Fruit fly (Drosophila melanogaster) whole organism, larva: Measurements from ENCODE around the gene RpS8.

Experiments used
- noc ChIP-seq: fragments of 200-800 bp; sonication (Bioruptor generic); optimal IDR thresholded peaks from 3 replicates; lab custom pipeline; 2019; ENCODE audit warnings: missing biosample characterization, mild to moderate bottlenecking, missing genetic modification characterization, moderate library complexity

Gene RpS8

DNA sequence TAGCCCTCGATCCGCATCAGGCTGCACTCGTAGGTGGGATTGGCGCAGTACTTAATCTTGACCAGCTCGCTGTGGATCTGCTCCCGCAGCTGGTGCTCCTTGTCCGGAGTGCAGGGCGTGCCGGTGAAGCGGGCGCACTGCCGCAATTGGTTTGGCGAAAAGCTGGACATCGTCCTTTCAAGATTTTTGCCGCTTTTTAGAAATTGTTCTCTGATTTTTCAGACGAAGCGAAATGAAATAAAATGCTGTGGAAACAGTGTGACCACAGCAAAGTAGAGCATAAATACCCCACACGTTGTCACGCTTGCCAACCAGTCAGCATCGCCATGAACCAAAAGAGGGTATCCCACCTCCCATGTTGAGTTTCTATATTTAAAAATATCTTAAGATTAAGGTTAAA, 4.2 kb upstream of the RpS8 start, which contains the start of gene dgt1:
dgt1 (minus strand) TSS at position 264 of the 400 bp plus-strand sequence.
- TF ChIP-seq noc (tag; lab: Kevin White, UChicago) = no peak

DNA sequence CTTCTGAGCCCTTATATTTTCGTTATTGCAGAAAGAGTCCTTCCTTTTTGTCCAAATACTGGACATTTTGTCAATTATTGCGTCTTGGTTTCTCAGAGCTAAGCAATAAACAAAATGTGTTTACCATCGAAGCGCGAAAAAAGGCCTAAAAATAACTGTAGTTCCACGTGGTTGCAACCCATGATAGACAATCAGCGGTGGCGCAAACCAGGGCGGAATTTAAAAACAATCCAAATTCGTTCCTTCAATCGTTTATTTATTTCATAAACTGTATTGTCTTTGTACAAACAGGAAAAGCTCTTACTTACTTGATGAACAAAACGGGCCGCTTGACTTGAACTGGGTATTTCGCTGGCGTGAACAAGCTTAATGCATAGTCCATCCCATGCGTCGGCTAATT, 2.6 kb upstream of the RpS8 start, which contains the start of gene CG7824:
CG7824 (minus strand) TSS at position 131 of the 400 bp plus-strand sequence.
- no peak for TF ChIP-seq noc (tag; lab: Kevin White, UChicago)

DNA sequence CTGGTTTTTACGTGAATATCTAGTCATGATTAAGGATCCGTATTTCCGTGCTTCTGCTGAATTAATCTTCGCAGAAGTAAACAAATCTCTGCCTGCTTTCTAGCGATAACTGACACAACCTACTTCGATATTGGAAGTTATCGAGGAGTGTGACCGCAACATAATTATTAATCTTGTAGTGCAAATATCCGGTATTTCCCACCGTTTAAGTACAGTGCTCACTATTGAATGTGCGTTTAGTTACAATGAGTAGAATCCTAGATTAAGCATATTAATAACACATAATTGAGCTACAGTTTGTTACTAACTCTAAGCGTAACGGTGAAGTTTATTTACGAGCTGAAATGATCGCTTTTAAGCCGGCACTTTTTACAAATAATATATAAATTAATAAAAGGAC, 1.6 kb upstream of the RpS8 start:
- TF ChIP-seq noc (tag; lab: Kevin White, UChicago) = peak; percentile 1

DNA sequence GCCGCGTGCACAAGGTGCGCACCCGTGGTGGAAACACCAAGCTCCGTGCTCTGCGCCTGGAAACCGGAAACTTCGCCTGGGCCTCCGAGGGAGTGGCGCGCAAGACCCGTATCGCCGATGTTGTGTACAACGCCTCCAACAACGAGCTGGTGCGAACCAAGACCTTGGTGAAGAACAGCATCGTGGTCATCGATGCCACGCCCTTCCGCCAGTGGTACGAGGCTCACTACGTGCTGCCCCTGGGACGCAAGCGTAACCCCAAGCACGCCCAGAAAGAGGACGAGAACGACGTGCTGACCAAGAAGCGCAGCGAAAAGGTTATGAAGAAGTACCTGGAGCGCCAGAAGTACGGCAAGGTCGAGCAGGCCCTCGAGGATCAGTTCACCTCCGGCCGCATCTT, 1.4 kb downstream of the RpS8 start:
- no peak for TF ChIP-seq noc (tag; lab: Kevin White, UChicago)

- TF ChIP-seq noc (tag; lab: Kevin White, UChicago) = peak; percentile 35
Observed at dm6 chr3R:29866706-29867105, 5.3 kb downstream of the RpS8 start.

dm6 chr3R:29867470-29867869, 6.1 kb downstream of the RpS8 start:
- no peak for TF ChIP-seq noc (tag; lab: Kevin White, UChicago)

DNA sequence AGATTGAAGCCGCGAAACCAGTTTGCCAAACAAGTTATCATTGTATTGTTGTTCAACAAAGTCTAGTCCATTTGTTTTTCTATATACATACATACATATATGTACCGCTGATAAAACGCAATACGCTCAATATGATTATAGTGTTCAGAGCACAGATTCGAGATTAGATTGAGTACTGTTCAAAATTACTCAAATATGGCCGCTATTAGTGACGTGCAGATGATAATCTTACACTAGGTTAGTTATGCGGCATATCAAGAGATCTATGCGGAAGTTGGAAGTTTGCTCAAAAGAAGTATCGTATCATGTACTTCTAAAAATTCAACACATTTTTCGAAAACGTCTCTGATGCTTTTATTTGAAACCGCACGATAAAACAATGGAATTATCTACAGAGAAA, 6.5 kb downstream of the RpS8 start:
- no peak for TF ChIP-seq noc (tag; lab: Kevin White, UChicago)

dm6 chr3R:29868676-29869349, 7.4 kb downstream of the RpS8 start, which contains the start of gene Zip99C:
Gene Zip99C (minus strand): TSS chr3R:29868895.
- peak; percentile 26 for TF ChIP-seq noc (tag; lab: Kevin White, UChicago)

- no peak for TF ChIP-seq noc (tag; lab: Kevin White, UChicago)
Observed at dm6 chr3R:29869350-29869688, 7.9 kb downstream of the RpS8 start, which contains the start of gene CG34133. Gene CG34133 (plus strand): TSS chr3R:29869365.

DNA sequence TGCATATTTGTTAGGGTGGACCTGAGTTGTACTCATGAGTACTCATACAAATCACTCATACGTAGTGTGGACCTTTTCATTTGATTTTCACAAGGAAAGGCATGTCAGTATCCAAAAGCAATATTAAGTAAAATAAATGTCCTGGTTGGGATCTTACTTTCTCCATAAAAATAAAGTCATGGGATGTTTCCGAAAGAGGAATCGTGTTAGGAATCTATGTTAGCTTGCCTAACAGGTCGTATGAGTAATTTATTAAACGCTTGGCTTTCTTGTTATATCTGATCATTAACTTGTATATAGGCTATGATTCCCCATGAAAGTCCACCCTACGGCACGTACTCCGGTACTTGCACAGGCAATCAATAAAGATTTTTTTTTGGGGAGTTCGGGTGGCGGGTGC, 14.4 kb downstream of the RpS8 start:
- no peak for TF ChIP-seq noc (tag; lab: Kevin White, UChicago)

- TF ChIP-seq noc (tag; lab: Kevin White, UChicago) = no peak
Observed at dm6 chr3R:29876232-29876631, 14.8 kb downstream of the RpS8 start.

- no peak for TF ChIP-seq noc (tag; lab: Kevin White, UChicago)
Observed at dm6 chr3R:29876733-29877193, 15.4 kb downstream of the RpS8 start, which contains the start of gene CG31038. Gene CG31038 (plus strand): TSS chr3R:29877059.

DNA sequence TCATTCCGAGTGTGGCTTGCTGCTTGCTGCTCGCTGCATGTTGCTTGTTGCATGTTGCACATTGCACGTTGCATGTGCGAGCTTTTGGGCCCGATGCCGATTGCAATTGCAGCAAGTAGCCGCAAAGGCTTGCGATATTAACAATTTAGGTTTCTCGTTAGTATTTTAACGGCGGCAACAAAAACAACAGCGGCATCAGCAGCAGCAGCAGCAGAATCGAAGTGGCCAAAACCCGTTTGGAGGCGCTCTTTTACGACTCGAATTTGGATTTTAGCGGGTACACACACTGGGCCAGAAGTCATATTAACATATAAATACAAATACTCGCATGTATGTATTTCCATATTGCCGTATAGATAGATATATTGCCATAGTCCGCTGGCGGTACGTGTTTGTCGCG, 18.9 kb downstream of the RpS8 start:
- no peak for TF ChIP-seq noc (tag; lab: Kevin White, UChicago)

- TF ChIP-seq noc (tag; lab: Kevin White, UChicago) = no peak
Observed at dm6 chr3R:29891183-29891582, 29.8 kb downstream of the RpS8 start.

dm6 chr3R:29893030-29893429, 31.6 kb downstream of the RpS8 start:
- no peak for TF ChIP-seq noc (tag; lab: Kevin White, UChicago)

DNA sequence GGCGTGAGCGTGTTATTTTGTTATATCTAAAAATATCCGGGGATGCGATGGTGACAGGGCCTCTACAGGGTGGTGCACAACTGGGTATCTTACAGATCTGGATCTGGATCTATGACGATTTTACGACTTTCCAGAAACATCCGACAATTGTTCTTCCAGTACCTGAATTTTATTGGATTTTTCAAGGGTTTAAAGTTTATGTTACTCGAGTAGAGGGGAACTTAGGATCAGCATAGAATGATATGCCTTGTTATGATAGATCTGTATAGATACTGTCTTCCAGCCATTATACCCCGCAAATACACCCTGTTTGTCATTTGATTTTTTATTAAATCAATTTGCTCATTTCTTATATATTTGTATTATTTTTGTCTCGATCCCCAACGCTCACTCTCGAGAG, 33.0 kb downstream of the RpS8 start:
- TF ChIP-seq noc (tag; lab: Kevin White, UChicago) = peak; percentile 67

DNA sequence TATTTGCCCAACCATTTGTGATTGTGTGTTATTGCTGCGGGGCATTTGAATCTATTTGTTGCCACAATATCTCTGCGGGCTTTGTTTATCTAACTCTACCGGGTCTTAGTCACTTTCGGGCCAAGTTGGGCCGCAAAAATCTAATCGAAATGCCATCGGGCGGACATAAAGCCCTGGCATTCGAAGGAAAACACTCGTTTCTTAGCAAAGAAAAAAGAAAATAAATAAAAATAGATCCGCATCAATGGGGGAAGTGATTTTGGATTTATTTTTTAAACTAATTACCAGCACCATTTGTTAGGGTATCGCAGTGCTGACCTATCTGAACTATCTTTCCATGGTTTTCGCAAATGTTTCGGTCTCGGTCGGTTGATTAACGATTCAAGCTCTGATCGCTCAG, 37.2 kb downstream of the RpS8 start:
- TF ChIP-seq noc (tag; lab: Kevin White, UChicago) = peak; percentile 50
